Fruit fly (Drosophila melanogaster): ENCODE data around the gene CG5895.

CG5895 gene

dm6 chr3L:16056101-16056891 lies 21.0 kb downstream of the CG5895 start (continued):
- TF ChIP-seq fd64A (GFP tag; optimal IDR thresholded peaks at IDR 0.05) (peak; percentile 56), nau (GFP tag; optimal IDR thresholded peaks at IDR 0.05) (peak; percentile 22), luna (GFP tag; optimal IDR thresholded peaks at IDR 0.05) (no peak), lab (GFP tag; optimal IDR thresholded peaks at IDR 0.05) (peak; percentile 9), CG18476 (GFP tag; optimal IDR thresholded peaks at IDR 0.05) (peak; percentile 11), CG14710 (tag; optimal IDR thresholded peaks at IDR 0.05) (peak; percentile 54), dmrt99B (tag; optimal IDR thresholded peaks at IDR 0.05) (peak; percentile 14), Dref (GFP tag; IDR thresholded peaks at IDR 0.05) (no peak), jigr1 (GFP tag; IDR thresholded peaks at IDR 0.05) (no peak), CG18764 (GFP tag; optimal IDR thresholded peaks at IDR 0.05) (peak; percentile 25), ab (GFP tag; optimal IDR thresholded peaks at IDR 0.05) (no peak), CG9727 (GFP tag; optimal IDR thresholded peaks at IDR 0.05) (peak; percentile 52), Med (GFP tag) (peak; percentile 56), salm (tag; optimal IDR thresholded peaks at IDR 0.05) (no peak), CG10979 (tag; optimal IDR thresholded peaks at IDR 0.05) (peak; percentile 27), HLHmδ (GFP tag; optimal IDR thresholded peaks at IDR 0.05) (peak; percentile 55), chinmo (GFP tag; IDR thresholded peaks at IDR 0.05; ENCODE audit: partially characterized antibody) (0 out of 4 replicates have a peak, but pooled peaks have one; percentile 72), ATbp (GFP tag; optimal IDR thresholded peaks at IDR 0.05) (peak; percentile 37), Hr39 (optimal IDR thresholded peaks at IDR 0.05) (no peak), CG2875 (GFP tag; optimal IDR thresholded peaks at IDR 0.05) (peak; percentile 49), Dbx (GFP tag; IDR thresholded peaks at IDR 0.05) (no peak), ato (GFP tag; IDR thresholded peaks at IDR 0.05; ENCODE audit: partially characterized antibody) (no peak), HLH3B (GFP tag; IDR thresholded peaks at IDR 0.05) (no peak), gsb-n (tag; optimal IDR thresholded peaks at IDR 0.05) (peak; percentile 35), CG8281 (tag; optimal IDR thresholded peaks at IDR 0.05) (peak; percentile 3), stc (GFP tag; IDR thresholded peaks at IDR 0.05) (no peak), Vsx1 (GFP tag; optimal IDR thresholded peaks at IDR 0.05) (peak; percentile 20), stwl (tag; optimal IDR thresholded peaks at IDR 0.05) (peak; percentile 1), CG6813 (GFP tag; optimal IDR thresholded peaks at IDR 0.05) (peak; percentile 61), Pdp1 (GFP tag; optimal IDR thresholded peaks at IDR 0.05) (peak in 1 of 2 experiments; percentile 55)

- TF ChIP-seq ato (GFP tag; IDR thresholded peaks at IDR 0.05; ENCODE audit: partially characterized antibody) (no peak), pfk (GFP tag; optimal IDR thresholded peaks at IDR 0.05) (no peak), kni (GFP tag; optimal IDR thresholded peaks at IDR 0.05) (no peak), dm (GFP tag; optimal IDR thresholded peaks at IDR 0.05) (no peak), pita (GFP tag; optimal IDR thresholded peaks at IDR 0.05) (no peak), CG4328 (GFP tag; optimal IDR thresholded peaks at IDR 0.05) (no peak), CG12391 (tag; optimal IDR thresholded peaks at IDR 0.05) (peak; percentile 57), Mrtf (GFP tag; IDR thresholded peaks at IDR 0.05) (no peak), CG32767 (GFP tag; IDR thresholded peaks at IDR 0.05) (no peak), CG9797 (GFP tag; optimal IDR thresholded peaks at IDR 0.05) (no peak), trh (GFP tag; optimal IDR thresholded peaks at IDR 0.05) (no peak), Hmx (GFP tag; optimal IDR thresholded peaks at IDR 0.05) (no peak), Hr51 (GFP tag; optimal IDR thresholded peaks at IDR 0.05) (no peak), H2.0 (GFP tag; IDR thresholded peaks at IDR 0.05) (no peak), zfh2 (GFP tag; optimal IDR thresholded peaks at IDR 0.05) (peak; percentile 20), CG12219 (GFP tag; optimal IDR thresholded peaks at IDR 0.05) (no peak), CG13424 (tag; optimal IDR thresholded peaks at IDR 0.05) (peak; percentile 56), br (optimal IDR thresholded peaks at IDR 0.05) (no peak), CG15479 (GFP tag; optimal IDR thresholded peaks at IDR 0.05) (no peak)
These were observed 25.7 kb downstream of the CG5895 start for dm6 chr3L:16060806-16061600.
